Fruit fly (Drosophila melanogaster): ENCODE data around the gene CD98hc.

DNA sequence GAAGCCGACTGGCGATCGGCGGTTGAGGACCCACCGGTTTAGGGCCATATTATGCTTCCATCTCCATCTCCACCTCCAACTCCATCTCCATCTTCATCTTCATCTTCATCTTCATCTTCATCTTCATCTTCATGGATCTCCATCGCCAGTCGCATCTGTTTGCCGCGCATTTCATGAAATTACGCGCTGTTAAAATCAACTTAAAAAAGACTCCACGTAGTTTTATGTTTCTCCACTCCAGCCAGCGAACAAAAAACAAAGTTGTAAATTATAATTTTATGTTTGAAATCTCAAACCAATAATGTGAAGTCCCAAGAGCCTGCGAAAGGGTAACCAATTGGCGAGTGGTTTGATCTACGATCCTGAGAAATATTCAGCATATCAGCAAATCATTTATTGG, 28.1 kb downstream of the CD98hc start:
- TF ChIP-seq h (optimal IDR thresholded peaks at IDR 0.05) (no peak), psq (optimal IDR thresholded peaks at IDR 0.05) (no peak), Sin3A (optimal IDR thresholded peaks at IDR 0.05) (no peak)
